Fruit fly (Drosophila melanogaster): ENCODE data around the gene p53.

DNA sequence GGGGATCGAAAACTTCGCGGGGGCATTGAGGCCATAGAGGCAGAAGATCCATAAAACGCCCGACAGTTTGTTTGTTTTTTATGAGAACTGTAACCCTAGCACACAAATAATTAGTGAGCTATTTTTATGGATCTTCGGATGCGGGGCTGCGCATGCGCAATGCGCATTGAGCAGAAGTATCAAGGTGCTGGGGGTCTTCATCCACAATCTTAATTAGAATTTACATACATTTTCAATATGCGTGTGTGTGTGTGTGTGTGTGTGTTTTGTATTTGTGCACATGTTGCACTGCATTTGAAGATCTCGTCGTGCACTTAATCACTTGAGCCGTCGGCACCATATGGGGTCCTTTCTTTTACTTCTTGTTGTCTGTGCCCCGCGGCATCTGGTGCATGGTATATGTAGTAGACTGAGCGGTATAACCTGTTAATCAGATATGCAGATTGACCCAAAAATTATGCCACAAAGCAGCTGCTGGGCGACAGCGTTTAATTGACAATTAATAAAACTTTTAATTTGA is 11.1 kb downstream of the p53 start:
- no peak for TF ChIP-seq CG17802 (tag; optimal IDR thresholded peaks at IDR 0.05)
- no peak for TF ChIP-seq Oli (tag; optimal IDR thresholded peaks at IDR 0.05)
- TF ChIP-seq sug (tag; optimal IDR thresholded peaks at IDR 0.05) = no peak
- no peak for TF ChIP-seq ase (GFP tag; IDR thresholded peaks at IDR 0.05)
- no peak for TF ChIP-seq CG3838 (GFP tag; optimal IDR thresholded peaks at IDR 0.05)
- no peak for TF ChIP-seq corto (GFP tag; optimal IDR thresholded peaks at IDR 0.05)
- TF ChIP-seq CG11085 (GFP tag; IDR thresholded peaks at IDR 0.05) = no peak
- TF ChIP-seq usp (GFP tag; optimal IDR thresholded peaks at IDR 0.05) = no peak
- TF ChIP-seq fd102C (GFP tag; optimal IDR thresholded peaks at IDR 0.05) = no peak
- TF ChIP-seq Elba2 (GFP tag; optimal IDR thresholded peaks at IDR 0.05) = no peak
- no peak for TF ChIP-seq Trl (optimal IDR thresholded peaks at IDR 0.05)
- no peak for TF ChIP-seq Trl (GFP tag; optimal IDR thresholded peaks at IDR 0.05)
- peak; percentile 1 for TF ChIP-seq Ets65A (GFP tag)
- no peak for TF ChIP-seq ewg (GFP tag; optimal IDR thresholded peaks at IDR 0.05)
- TF ChIP-seq tap (tag; optimal IDR thresholded peaks at IDR 0.05) = no peak
